Worm (Caenorhabditis elegans) whole organism, midembryonic: Measurements from ENCODE around the gene ncs-6.
"Not testable (repeated sequence)": the region's sequence is repeated elsewhere in the genome, so short reads cannot be mapped to it uniquely, and the experiment has no call there.

Source experiments
- T22C8.4 ChIP-seq: fragments of 200-800 bp; sonication (Bioruptor generic); IDR thresholded peaks from 2 replicates; pipeline ENCODE4 v1.3.6; 2022; ENCODE audit warnings: missing genetic modification characterization, missing compliant biosample characterization
- cog-1 ChIP-seq: sonication (generic microtip); optimal IDR thresholded peaks from 2 replicates; lab custom pipeline; 2016; ENCODE audit warnings: missing genetic modification characterization, missing compliant biosample characterization
- flt-1 ChIP-seq: fragments of 200-800 bp; sonication (Bioruptor generic); IDR thresholded peaks from 2 replicates; pipeline ENCODE4 v1.3.6; 2022; ENCODE audit warnings: missing genetic modification characterization, missing compliant biosample characterization
- klf-2 ChIP-seq: fragments of 200-800 bp; sonication (Bioruptor generic); conservative IDR thresholded peaks from 2 replicates; pipeline ENCODE4 v1.3.6; 2022; ENCODE audit warnings: missing genetic modification reagents, missing genetic modification characterization, missing compliant biosample characterization
- med-1 ChIP-seq: sonication (generic microtip); optimal IDR thresholded peaks from 2 replicates; lab custom pipeline; 2017; ENCODE audit warnings: missing genetic modification characterization, mild to moderate bottlenecking, missing compliant biosample characterization, antibody characterized with exemption, missing genetic modification reagents; ENCODE audit not compliant: insufficient read depth
- ref-1 ChIP-seq: fragments of 200-800 bp; sonication (Bioruptor generic); conservative IDR thresholded peaks from 2 replicates; pipeline ENCODE4 v1.3.6; 2022; ENCODE audit warnings: missing genetic modification reagents, missing genetic modification characterization, missing compliant biosample characterization
- tab-1 ChIP-seq: fragments of 200-800 bp; sonication (Bioruptor generic); IDR thresholded peaks from 2 replicates; pipeline ENCODE4 v1.3.6; 2022; ENCODE audit warnings: missing genetic modification characterization, missing compliant biosample characterization
- ztf-23 ChIP-seq: fragments of 200-800 bp; sonication (Bioruptor generic); IDR thresholded peaks from 2 replicates; pipeline ENCODE4 v1.3.6; 2022; ENCODE audit warnings: missing genetic modification reagents, missing genetic modification characterization, missing compliant biosample characterization
- ztf-29 ChIP-seq: fragments of 200-800 bp; sonication (Bioruptor generic); IDR thresholded peaks from 2 replicates; pipeline ENCODE4 v1.3.6; 2022; ENCODE audit warnings: missing genetic modification reagents, missing genetic modification characterization, missing compliant biosample characterization

Gene ncs-6

DNA sequence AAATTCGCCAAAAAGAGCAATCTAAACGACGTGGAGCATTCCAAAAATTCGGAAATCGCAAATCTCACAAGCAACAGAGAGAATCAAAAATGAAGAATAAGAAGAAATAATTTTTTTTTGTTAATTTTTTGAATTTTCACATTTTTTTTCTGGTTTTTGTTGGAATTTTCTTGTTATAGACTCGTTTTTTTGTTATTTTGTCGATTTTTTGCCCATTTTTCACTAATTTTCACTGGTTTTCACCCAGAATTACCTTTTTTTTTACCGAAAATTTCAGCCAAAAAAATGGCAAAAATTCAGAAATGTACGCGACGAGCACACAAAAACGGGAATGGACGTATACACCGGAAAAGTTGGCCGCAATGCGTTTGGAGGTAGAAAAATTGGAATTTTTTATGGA is 23.6 kb downstream of the ncs-6 start, which contains the start of gene cyh-1:
cyh-1 (plus strand) TSS at position 301 of the 400 bp plus-strand sequence.
- no peak for TF ChIP-seq T22C8.4
- no peak for TF ChIP-seq ztf-23 (GFP tag; lab: Robert Waterston, UW)
- no peak for TF ChIP-seq ref-1 (GFP tag; lab: Robert Waterston, UW)
- TF ChIP-seq klf-2 (GFP tag; lab: Robert Waterston, UW), result no peak
- no peak for TF ChIP-seq cog-1 (tag; lab: Kevin White, UChicago)
- no peak for TF ChIP-seq med-1 (GFP tag; lab: Kevin White, UChicago)
- no peak for TF ChIP-seq flt-1 (GFP tag; lab: Robert Waterston, UW)
- no peak for TF ChIP-seq ztf-29 (GFP tag; lab: Robert Waterston, UW)
- no peak for TF ChIP-seq tab-1

ce11 chrII:3502520-3503323 is 25.6 kb downstream of the ncs-6 start, which contains the start of the genes col-71 and Y49F6B.2:
Gene col-71 (minus strand): TSS chrII:3502570.
Gene Y49F6B.2 (plus strand): TSS chrII:3502968.
- TF ChIP-seq T22C8.4 (peak; percentile 49; the same call in 1 of the 2 replicates), flt-1 (GFP tag; lab: Robert Waterston, UW) (peak; percentile 60; the same call in 1 of the 2 replicates), klf-2 (GFP tag; lab: Robert Waterston, UW) (peak; percentile 63; the same call in 1 of the 2 replicates), cog-1 (tag; lab: Kevin White, UChicago) (peak; percentile 51), med-1 (GFP tag; lab: Kevin White, UChicago) (no peak), tab-1 (no peak), ztf-23 (GFP tag; lab: Robert Waterston, UW) (peak; percentile 62; the same call in 1 of the 2 replicates), ztf-29 (GFP tag; lab: Robert Waterston, UW) (no peak), ref-1 (GFP tag; lab: Robert Waterston, UW) (no peak)

DNA sequence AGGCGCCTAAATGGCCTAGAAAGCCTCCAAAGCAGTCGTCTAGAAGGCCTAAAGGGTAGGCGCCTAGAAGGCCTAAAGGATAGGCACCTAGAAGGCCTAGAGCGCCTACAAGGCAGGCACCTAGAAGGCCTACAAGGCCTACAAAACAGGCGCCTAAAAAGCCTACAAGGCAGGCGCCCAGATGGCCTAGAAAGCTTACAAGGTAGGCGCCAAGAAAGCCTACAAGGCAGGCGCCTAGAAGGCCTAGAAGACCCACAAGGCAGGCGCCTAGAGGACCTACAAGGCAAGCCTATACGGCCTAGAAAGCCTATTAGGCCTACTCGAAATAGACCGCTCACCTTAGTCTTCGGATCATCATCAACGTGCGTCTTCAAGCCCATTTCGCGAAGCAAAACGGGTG is 26.3 kb downstream of the ncs-6 start:
- TF ChIP-seq ref-1 (GFP tag; lab: Robert Waterston, UW) (no peak), ztf-23 (GFP tag; lab: Robert Waterston, UW) (no peak), T22C8.4 (no peak), flt-1 (GFP tag; lab: Robert Waterston, UW) (no peak), med-1 (GFP tag; lab: Kevin White, UChicago) (no peak), ztf-29 (GFP tag; lab: Robert Waterston, UW) (no peak), cog-1 (tag; lab: Kevin White, UChicago) (no peak), tab-1 (no peak), klf-2 (GFP tag; lab: Robert Waterston, UW) (no peak)

ce11 chrII:3500373-3500772 is 27.9 kb downstream of the ncs-6 start:
- no peak for TF ChIP-seq klf-2 (GFP tag; lab: Robert Waterston, UW)
- TF ChIP-seq ref-1 (GFP tag; lab: Robert Waterston, UW), result no peak
- no peak for TF ChIP-seq flt-1 (GFP tag; lab: Robert Waterston, UW)
- TF ChIP-seq ztf-29 (GFP tag; lab: Robert Waterston, UW), result no peak
- TF ChIP-seq tab-1, result no peak
- no peak for TF ChIP-seq cog-1 (tag; lab: Kevin White, UChicago)
- TF ChIP-seq T22C8.4, result no peak
- TF ChIP-seq med-1 (GFP tag; lab: Kevin White, UChicago), result no peak
- no peak for TF ChIP-seq ztf-23 (GFP tag; lab: Robert Waterston, UW)

- TF ChIP-seq T22C8.4 (no peak), tab-1 (no peak), flt-1 (GFP tag; lab: Robert Waterston, UW) (no peak), cog-1 (tag; lab: Kevin White, UChicago) (no peak), ztf-29 (GFP tag; lab: Robert Waterston, UW) (no peak), ztf-23 (GFP tag; lab: Robert Waterston, UW) (no peak), med-1 (GFP tag; lab: Kevin White, UChicago) (no peak), klf-2 (GFP tag; lab: Robert Waterston, UW) (no peak), ref-1 (GFP tag; lab: Robert Waterston, UW) (no peak)
Observed at ce11 chrII:3499386-3499785, 28.9 kb downstream of the ncs-6 start, which contains the start of gene Y49F6B.9. Gene Y49F6B.9 (minus strand): TSS chrII:3499387.

ce11 chrII:3490797-3491196 is 37.5 kb downstream of the ncs-6 start, which contains the start of gene fbxb-112:
Gene fbxb-112 (plus strand): TSS chrII:3491097.
- TF ChIP-seq klf-2 (GFP tag; lab: Robert Waterston, UW); med-1 (GFP tag; lab: Kevin White, UChicago); flt-1 (GFP tag; lab: Robert Waterston, UW): not testable (repeated sequence)

DNA sequence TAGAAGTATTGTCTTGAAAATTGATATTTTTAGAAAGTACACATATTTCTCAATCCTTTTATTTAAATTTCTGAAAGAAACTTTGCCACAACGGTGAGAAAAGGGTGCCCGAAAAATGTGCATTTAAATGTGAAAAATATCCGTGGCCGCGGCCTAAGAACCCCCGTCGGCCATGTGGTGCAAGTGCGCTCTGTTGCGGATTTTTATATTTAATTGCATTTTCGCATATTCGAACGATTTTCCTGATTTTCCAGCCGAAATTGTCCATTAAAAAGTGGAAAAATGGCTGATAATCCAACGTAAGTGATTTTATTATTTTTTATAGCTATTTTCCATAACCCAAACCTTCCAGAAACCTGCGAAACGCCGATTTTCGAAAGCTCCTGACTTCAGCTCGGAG is 46.1 kb downstream of the ncs-6 start, which contains the start of gene smu-2:
smu-2 (plus strand) TSS at position 178 of the 400 bp plus-strand sequence.
- TF ChIP-seq ztf-23 (GFP tag; lab: Robert Waterston, UW) (peak; percentile 74), cog-1 (tag; lab: Kevin White, UChicago) (peak; percentile 39), T22C8.4 (no peak), flt-1 (GFP tag; lab: Robert Waterston, UW) (peak; percentile 67; the same call in 1 of the 2 replicates), klf-2 (GFP tag; lab: Robert Waterston, UW) (0 out of 2 replicates have a peak, but pooled peaks have one; percentile 45)

ce11 chrII:3481584-3481983 is 46.7 kb downstream of the ncs-6 start, which contains the start of gene Y49F6B.8:
Gene Y49F6B.8 (minus strand): TSS chrII:3481684.
- TF ChIP-seq med-1 (GFP tag; lab: Kevin White, UChicago), result no peak

DNA sequence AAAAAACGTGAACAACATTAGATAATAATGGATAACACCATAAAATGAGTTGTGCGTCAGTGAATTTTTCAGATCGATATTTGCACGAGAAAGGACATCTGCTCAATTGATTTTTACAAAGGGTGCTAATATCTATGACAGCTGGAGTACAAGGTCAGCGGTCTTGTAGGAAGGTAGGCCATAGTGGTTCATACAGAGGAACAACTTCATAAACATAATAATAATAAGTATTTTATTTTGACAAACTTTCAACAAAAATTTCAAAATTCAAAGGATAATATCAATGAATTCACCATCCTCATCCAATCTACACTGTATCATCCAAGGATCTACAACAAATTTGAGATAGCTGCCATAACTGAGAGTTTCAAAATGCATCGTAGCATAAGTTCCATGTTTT is 51.1 kb downstream of the ncs-6 start, which contains the start of gene fbxb-104:
fbxb-104 (minus strand) TSS at position 101 of the 400 bp plus-strand sequence.
- no peak for TF ChIP-seq T22C8.4
- TF ChIP-seq klf-2 (GFP tag; lab: Robert Waterston, UW), result no peak
- TF ChIP-seq ref-1 (GFP tag; lab: Robert Waterston, UW), result no peak
- no peak for TF ChIP-seq tab-1
- no peak for TF ChIP-seq ztf-23 (GFP tag; lab: Robert Waterston, UW)
- TF ChIP-seq med-1 (GFP tag; lab: Kevin White, UChicago), result no peak
- no peak for TF ChIP-seq ztf-29 (GFP tag; lab: Robert Waterston, UW)
- TF ChIP-seq cog-1 (tag; lab: Kevin White, UChicago), result no peak
- no peak for TF ChIP-seq flt-1 (GFP tag; lab: Robert Waterston, UW)
